Worm (Caenorhabditis elegans): ENCODE measurements around the gene cox-16.

Gene cox-16

ce11 chrV:5584833-5585232, 48.8 kb upstream of the cox-16 start, which contains the start of gene CD4.11:
Gene CD4.11, plus strand, starts transcription at chrV:5585133.
- no peak for TF ChIP-seq unc-62 (GFP tag; optimal IDR thresholded peaks at IDR 0.05 in 1 of 2)
- TF ChIP-seq unc-62 (tag; optimal IDR thresholded peaks at IDR 0.05): no peak
- no peak for TF ChIP-seq dpl-1 (GFP tag; optimal IDR thresholded peaks at IDR 0.05)
- no peak for TF ChIP-seq T26A8.4 (GFP tag; IDR thresholded peaks at IDR 0.05)
- TF ChIP-seq lim-7 (GFP tag; IDR thresholded peaks at IDR 0.05): no peak
- TF ChIP-seq nhr-48 (tag; optimal IDR thresholded peaks at IDR 0.05): no peak

- TF ChIP-seq dpl-1 (GFP tag; optimal IDR thresholded peaks at IDR 0.05): peak; percentile 42
- TF ChIP-seq lsy-2 (tag; optimal IDR thresholded peaks at IDR 0.05): peak; percentile 83 to 98
- TF ChIP-seq mep-1 (tag; optimal IDR thresholded peaks at IDR 0.05): peak; percentile 4
- no peak for TF ChIP-seq ceh-44 (GFP tag; IDR thresholded peaks at IDR 0.05)
- TF ChIP-seq mes-2 (tag; optimal IDR thresholded peaks at IDR 0.05; ENCODE audit: poor library complexity, severe bottlenecking): peak; percentile 45
- peak; percentile 53 for TF ChIP-seq lin-38 (GFP tag; IDR thresholded peaks at IDR 0.05)
- peak; percentile 11 for TF ChIP-seq T20F7.1 (GFP tag; optimal IDR thresholded peaks at IDR 0.05)
- peak; percentile 9 for TF ChIP-seq nhr-6 (tag; optimal IDR thresholded peaks at IDR 0.05)
- no peak for TF ChIP-seq Y48G9A.11 (GFP tag; IDR thresholded peaks at IDR 0.05)
Observed at ce11 chrV:5584293-5584776, 48.3 kb upstream of the cox-16 start, which contains the start of gene pas-6. Gene pas-6, minus strand, starts transcription at chrV:5584343.

ce11 chrV:5582860-5583259, 46.8 kb upstream of the cox-16 start:
- TF ChIP-seq ceh-20 (GFP tag; IDR thresholded peaks at IDR 0.05): peak; percentile 13; the same call in 1 of the 2 replicates
- TF ChIP-seq unc-130 (GFP tag; optimal IDR thresholded peaks at IDR 0.05): no peak
- TF ChIP-seq Y48G9A.11 (GFP tag; IDR thresholded peaks at IDR 0.05): no peak
- no peak for TF ChIP-seq R02D3.7 (tag; optimal IDR thresholded peaks at IDR 0.05)
- TF ChIP-seq zip-11 (GFP tag; IDR thresholded peaks at IDR 0.05): no peak
- peak; percentile 40 for TF ChIP-seq mep-1 (tag; optimal IDR thresholded peaks at IDR 0.05)
- TF ChIP-seq daf-16 (GFP tag; optimal IDR thresholded peaks at IDR 0.05): no peak
- no peak for TF ChIP-seq daf-16 (tag; optimal IDR thresholded peaks at IDR 0.05)
- 0 out of 2 replicates have a peak, but pooled peaks have one; percentile 12 for TF ChIP-seq ctbp-1 (GFP tag; IDR thresholded peaks at IDR 0.05)
- TF ChIP-seq tra-1 (GFP tag; IDR thresholded peaks at IDR 0.05): no peak
- no peak for TF ChIP-seq rbr-2 (tag; optimal IDR thresholded peaks at IDR 0.05)
- peak; percentile 83 for TF ChIP-seq ama-1 (optimal IDR thresholded peaks at IDR 0.05)
- TF ChIP-seq F49E8.2 (tag; optimal IDR thresholded peaks at IDR 0.05; ENCODE audit: borderline replicate concordance): no peak
- no peak for TF ChIP-seq nhr-25 (tag; optimal IDR thresholded peaks at IDR 0.05; ENCODE audit: borderline replicate concordance, insufficient read depth)
- 0 out of 2 replicates have a peak, but pooled peaks have one; percentile 53 for TF ChIP-seq egl-43 (GFP tag; IDR thresholded peaks at IDR 0.05)
- no peak for TF ChIP-seq fos-1 (tag; optimal IDR thresholded peaks at IDR 0.05)
- TF ChIP-seq hlh-30 (tag; optimal IDR thresholded peaks at IDR 0.05; ENCODE audit: insufficient read depth): no peak
- TF ChIP-seq lin-38 (GFP tag; IDR thresholded peaks at IDR 0.05): 0 out of 2 replicates have a peak, but pooled peaks have one; percentile 31
- TF ChIP-seq ZK546.5 (tag; optimal IDR thresholded peaks at IDR 0.05): no peak
- no peak for TF ChIP-seq F37D6.2 (tag; optimal IDR thresholded peaks at IDR 0.05)
- TF ChIP-seq mxl-3 (GFP tag; optimal IDR thresholded peaks at IDR 0.05): no peak
- peak; percentile 52 for TF ChIP-seq aha-1 (tag)
- peak in 1 of 2 experiments; percentile 27 for TF ChIP-seq lsy-2 (tag; optimal IDR thresholded peaks at IDR 0.05)
- TF ChIP-seq dve-1 (tag; optimal IDR thresholded peaks at IDR 0.05; ENCODE audit: insufficient read depth): peak; percentile 3
- TF ChIP-seq mdt-29 (GFP tag; IDR thresholded peaks at IDR 0.05): no peak
- no peak for TF ChIP-seq ceh-44 (GFP tag; IDR thresholded peaks at IDR 0.05)
- peak; percentile 54; the same call in 1 of the 2 replicates for TF ChIP-seq snpc-1.2 (GFP tag; IDR thresholded peaks at IDR 0.05)
- no peak for TF ChIP-seq zip-2 (tag; optimal IDR thresholded peaks at IDR 0.05)

All from whole organism, L4 larva.